In the genomic region with DNA sequence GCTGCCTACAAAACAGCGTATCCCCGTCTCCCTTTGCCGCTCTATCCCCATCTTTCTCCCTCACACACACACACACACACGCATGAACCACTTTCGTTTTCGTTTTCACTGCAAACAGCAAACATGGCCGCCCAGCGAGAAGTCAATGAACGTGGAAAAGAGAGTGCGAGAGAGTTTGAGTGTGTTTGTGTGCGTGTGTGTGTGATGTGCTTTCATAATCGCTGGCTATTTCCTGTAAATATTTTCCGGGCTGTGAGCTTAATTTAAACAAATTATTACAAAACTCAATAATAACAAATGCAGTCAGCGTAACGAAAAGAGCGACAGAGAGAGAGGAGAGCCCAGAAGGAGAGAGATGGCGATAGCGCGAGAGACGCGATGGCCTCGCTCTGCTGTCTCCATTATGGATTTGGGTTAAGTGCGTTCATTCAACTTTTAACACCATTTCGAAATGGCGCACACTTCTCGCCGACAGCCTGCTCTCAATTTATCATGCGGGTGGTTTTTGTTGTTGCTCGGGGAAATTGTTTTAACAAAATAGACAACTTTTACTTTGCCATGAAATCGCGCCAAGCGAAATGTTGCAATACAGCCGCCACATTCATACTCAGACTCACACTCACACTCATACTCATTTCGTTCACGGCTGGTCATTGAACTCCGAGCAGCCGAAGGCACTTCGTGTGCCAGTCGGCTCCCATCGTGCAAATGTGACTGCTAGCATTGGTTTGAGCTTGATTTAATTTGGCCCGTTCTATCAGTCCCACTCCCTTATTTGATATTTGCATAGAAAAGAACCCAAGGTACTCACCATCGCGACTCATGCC, we compare ENCODE assay signal across 1 fruit fly cellular context.
TF ChIP-seq lines count a peak whose summit lies in the region.

No protein-coding gene starts in this region.

TF ChIP-seq in whole organism, embryonic, 481 proteins besides CTCF, POLR2A, EP300 and RAD21 (continued from another document):
- TF ChIP-seq CG31441 (GFP tag; IDR thresholded peaks at IDR 0.05; lab: Robert Waterston, UW) (no peak; the same call in 1 of the 2 replicates), H2.0 (GFP tag; IDR thresholded peaks at IDR 0.05; lab: Robert Waterston, UW) (no peak), toy (GFP tag; IDR thresholded peaks at IDR 0.05; lab: Robert Waterston, UW) (no peak), eyg (GFP tag; optimal IDR thresholded peaks at IDR 0.05; lab: Kevin White, UChicago) (no peak), CG3281 (GFP tag; optimal IDR thresholded peaks at IDR 0.05; lab: Kevin White, UChicago) (no peak), CG31388 (GFP tag; optimal IDR thresholded peaks at IDR 0.05; lab: Kevin White, UChicago) (no peak), HmgZ (tag; optimal IDR thresholded peaks at IDR 0.05; lab: Kevin White, UChicago) (no peak), NK7.1 (GFP tag; optimal IDR thresholded peaks at IDR 0.05; lab: Kevin White, UChicago) (no peak), CG6272 (GFP tag; IDR thresholded peaks at IDR 0.05; lab: Robert Waterston, UW) (no peak), HLH54F (GFP tag; optimal IDR thresholded peaks at IDR 0.05; lab: Kevin White, UChicago) (no peak), dysf (GFP tag; IDR thresholded peaks at IDR 0.05; lab: Robert Waterston, UW) (no peak), nerfin-2 (GFP tag; IDR thresholded peaks at IDR 0.05; lab: Robert Waterston, UW; ENCODE audit: partially characterized antibody) (no peak), CG12236 (GFP tag; optimal IDR thresholded peaks at IDR 0.05; lab: Kevin White, UChicago) (no peak), CG18619 (GFP tag; optimal IDR thresholded peaks at IDR 0.05; lab: Kevin White, UChicago) (no peak), schlank (tag; optimal IDR thresholded peaks at IDR 0.05; lab: Kevin White, UChicago) (no peak), CG8388 (GFP tag; optimal IDR thresholded peaks at IDR 0.05; lab: Kevin White, UChicago) (no peak), knrl (GFP tag; IDR thresholded peaks at IDR 0.05; lab: Robert Waterston, UW; ENCODE audit: partially characterized antibody) (no peak), nau (GFP tag; optimal IDR thresholded peaks at IDR 0.05; lab: Kevin White, UChicago) (peak; percentile 46), CG18764 (GFP tag; optimal IDR thresholded peaks at IDR 0.05; lab: Kevin White, UChicago) (no peak), HHEX (GFP tag; optimal IDR thresholded peaks at IDR 0.05; lab: Kevin White, UChicago) (peak; percentile 9), CG7928 (GFP tag; optimal IDR thresholded peaks at IDR 0.05; lab: Kevin White, UChicago) (no peak), Chrac-16 (GFP tag; optimal IDR thresholded peaks at IDR 0.05; lab: Kevin White, UChicago) (no peak), gt (GFP tag; IDR thresholded peaks at IDR 0.05; lab: Robert Waterston, UW) (no peak), GATAe (GFP tag; conservative IDR thresholded peaks at IDR 0.05; lab: Robert Waterston, UW) (no peak), Lim3 (GFP tag; IDR thresholded peaks at IDR 0.05; lab: Robert Waterston, UW) (no peak), CG7357 (GFP tag; IDR thresholded peaks at IDR 0.05; lab: Robert Waterston, UW) (no peak), hkb (optimal IDR thresholded peaks at IDR 0.05; lab: Kevin White, UChicago) (no peak), hkb (GFP tag; IDR thresholded peaks at IDR 0.05; lab: Robert Waterston, UW) (no peak), CG9797 (GFP tag; optimal IDR thresholded peaks at IDR 0.05; lab: Kevin White, UChicago) (no peak), CG4360 (GFP tag; IDR thresholded peaks at IDR 0.05; lab: Robert Waterston, UW) (peak; percentile 46; the same call in 1 of the 2 replicates), esg (GFP tag; conservative IDR thresholded peaks at IDR 0.05; lab: Robert Waterston, UW) (no peak), CG33557 (GFP tag; optimal IDR thresholded peaks at IDR 0.05; lab: Kevin White, UChicago) (peak; percentile 85), Doc2 (GFP tag; IDR thresholded peaks at IDR 0.05; lab: Robert Waterston, UW) (no peak), pb (GFP tag; optimal IDR thresholded peaks at IDR 0.05; lab: Kevin White, UChicago) (no peak), unpg (GFP tag; optimal IDR thresholded peaks at IDR 0.05; lab: Kevin White, UChicago) (peak; percentile 4), CG14710 (tag; optimal IDR thresholded peaks at IDR 0.05; lab: Kevin White, UChicago) (peak; percentile 40), jumu (GFP tag; optimal IDR thresholded peaks at IDR 0.05; lab: Kevin White, UChicago) (no peak), CG14965 (GFP tag; optimal IDR thresholded peaks at IDR 0.05; lab: Kevin White, UChicago; ENCODE audit: borderline replicate concordance) (no peak), CG4617 (GFP tag; optimal IDR thresholded peaks at IDR 0.05; lab: Kevin White, UChicago; ENCODE audit: borderline replicate concordance) (no peak), gcm (GFP tag; optimal IDR thresholded peaks at IDR 0.05; lab: Kevin White, UChicago) (peak; percentile 40), CG11093 (GFP tag; IDR thresholded peaks at IDR 0.05; lab: Robert Waterston, UW) (no peak), vvl (GFP tag; IDR thresholded peaks at IDR 0.05; lab: Robert Waterston, UW) (peak; percentile 66), CG32767 (GFP tag; IDR thresholded peaks at IDR 0.05; lab: Robert Waterston, UW) (no peak), CG17361 (GFP tag; IDR thresholded peaks at IDR 0.05; lab: Robert Waterston, UW) (peak; percentile 36; the same call in 1 of the 3 replicates), croc (GFP tag; conservative IDR thresholded peaks at IDR 0.05; lab: Robert Waterston, UW) (no peak), pita (GFP tag; optimal IDR thresholded peaks at IDR 0.05; lab: Kevin White, UChicago) (no peak), CG34422 (GFP tag; IDR thresholded peaks at IDR 0.05; lab: Robert Waterston, UW) (no peak), CG3163 (GFP tag; optimal IDR thresholded peaks at IDR 0.05; lab: Kevin White, UChicago) (peak; percentile 12)
